Fruit fly (Drosophila melanogaster) whole organism, embryonic: ENCODE results near the gene Or85b.
A peak's percentile ranks its signal among the peaks of the same experiment; 100 is the strongest.

Experiments
- CG10209 ChIP-seq: fragments of 200-800 bp; sonication (Bioruptor generic); optimal IDR thresholded peaks from 3 replicates; lab custom pipeline; 2017; ENCODE audit warnings: missing biosample characterization, mild to moderate bottlenecking, missing genetic modification characterization, missing genetic modification reagents
- CG11504 ChIP-seq: fragments of 200-800 bp; sonication (Bioruptor generic); optimal IDR thresholded peaks from 3 replicates; lab custom pipeline; 2019; ENCODE audit warnings: missing biosample characterization, mild to moderate bottlenecking, missing genetic modification characterization, moderate library complexity
- CG13424 ChIP-seq: fragments of 200-800 bp; sonication (Bioruptor generic); optimal IDR thresholded peaks from 2 replicates; lab custom pipeline; 2019; ENCODE audit warnings: missing biosample characterization, mild to moderate bottlenecking, missing genetic modification characterization, moderate library complexity
- CG13624 ChIP-seq: fragments of 200-800 bp; sonication (Bioruptor generic); optimal IDR thresholded peaks from 2 replicates; lab custom pipeline; 2016; ENCODE audit warnings: missing biosample characterization, missing genetic modification characterization
- CG15269 ChIP-seq: fragments of 200-800 bp; sonication (Bioruptor generic); optimal IDR thresholded peaks from 2 replicates; lab custom pipeline; 2018; ENCODE audit warnings: missing biosample characterization, mild to moderate bottlenecking, missing genetic modification characterization, moderate library complexity
- CG17186 ChIP-seq: fragments of 200-800 bp; sonication (Bioruptor generic); optimal IDR thresholded peaks from 3 replicates; lab custom pipeline; 2017; ENCODE audit warnings: missing biosample characterization, missing genetic modification reagents, missing genetic modification characterization
- CG17328 ChIP-seq: fragments of 200-800 bp; sonication (Bioruptor generic); IDR thresholded peaks from 2 replicates; pipeline ENCODE4 v1.3.6; 2022; ENCODE audit warnings: missing biosample characterization, missing genetic modification characterization
- CG17361 ChIP-seq: fragments of 200-800 bp; sonication (Bioruptor generic); IDR thresholded peaks from 3 replicates; pipeline ENCODE4 v1.3.6; 2022; ENCODE audit warnings: missing biosample characterization, missing genetic modification characterization
- CG18599 ChIP-seq: fragments of 200-800 bp; sonication (Bioruptor generic); optimal IDR thresholded peaks from 3 replicates; lab custom pipeline; 2017; ENCODE audit warnings: missing biosample characterization, missing genetic modification characterization, mild to moderate bottlenecking, moderate library complexity, missing genetic modification reagents
- CG2712 ChIP-seq: fragments of 200-800 bp; optimal IDR thresholded peaks from 3 replicates; lab custom pipeline; 2019; ENCODE audit warnings: missing biosample characterization, mild to moderate bottlenecking, missing genetic modification characterization, moderate library complexity
- CG3065 ChIP-seq: fragments of 200-800 bp; sonication (Bioruptor generic); optimal IDR thresholded peaks from 2 replicates; lab custom pipeline; 2016; ENCODE audit warnings: missing biosample characterization, missing genetic modification characterization
- CG31365 ChIP-seq: fragments of 200-800 bp; sonication (Bioruptor generic); optimal IDR thresholded peaks from 2 replicates; lab custom pipeline; 2018; ENCODE audit warnings: missing biosample characterization, mild to moderate bottlenecking, missing genetic modification characterization
- CG31441 ChIP-seq: fragments of 200-800 bp; sonication (Bioruptor generic); IDR thresholded peaks from 2 replicates; pipeline ENCODE4 v1.3.6; 2022; ENCODE audit warnings: missing biosample characterization, missing genetic modification characterization
- CG4820 ChIP-seq: fragments of 200-800 bp; sonication (Bioruptor generic); optimal IDR thresholded peaks from 3 replicates; lab custom pipeline; 2016; ENCODE audit warnings: missing biosample characterization, missing genetic modification characterization
- CG6254 ChIP-seq: fragments of 200-800 bp; sonication (Bioruptor generic); optimal IDR thresholded peaks from 3 replicates; lab custom pipeline; 2017; ENCODE audit warnings: mild to moderate bottlenecking, missing biosample characterization, missing genetic modification reagents, missing genetic modification characterization
- CG6689 ChIP-seq: fragments of 200-800 bp; sonication (Bioruptor generic); IDR thresholded peaks from 2 replicates; pipeline ENCODE4 v1.3.6; 2022; ENCODE audit warnings: missing biosample characterization, missing genetic modification characterization
- CG7372 ChIP-seq: fragments of 200-800 bp; sonication (Bioruptor generic); IDR thresholded peaks from 2 replicates; pipeline ENCODE4 v1.3.6; 2022; ENCODE audit warnings: missing biosample characterization, missing genetic modification characterization
- CG8478 ChIP-seq: fragments of >200 bp; optimal IDR thresholded peaks from 2 replicates; lab custom pipeline; 2018
- Camta ChIP-seq: fragments of 200-800 bp; sonication (Bioruptor generic); optimal IDR thresholded peaks from 2 replicates; lab custom pipeline; 2016; ENCODE audit warnings: missing biosample characterization, missing genetic modification characterization
- Chrac-16 ChIP-seq: fragments of 200-800 bp; sonication (Bioruptor generic); optimal IDR thresholded peaks from 3 replicates; lab custom pipeline; 2016; ENCODE audit warnings: missing biosample characterization, missing genetic modification characterization
- CkIIα-i1 ChIP-seq: fragments of 200-800 bp; sonication (Bioruptor generic); IDR thresholded peaks from 2 replicates; pipeline ENCODE4 v1.3.6; 2022; ENCODE audit warnings: missing biosample characterization, missing genetic modification characterization
- CoRest ChIP-seq: fragments of 200-800 bp; sonication (Bioruptor generic); optimal IDR thresholded peaks from 3 replicates; lab custom pipeline; 2018; ENCODE audit warnings: missing biosample characterization, mild to moderate bottlenecking, missing genetic modification characterization, moderate library complexity
- Ets65A ChIP-seq: fragments of 200-800 bp; sonication (Bioruptor generic); peaks from one replicate; lab custom pipeline; 2016; ENCODE audit warnings: missing biosample characterization, missing genetic modification characterization
- H15 ChIP-seq: fragments of 200-800 bp; sonication (Bioruptor generic); IDR thresholded peaks from 3 replicates; pipeline ENCODE4 v1.3.6; 2022; ENCODE audit warnings: missing biosample characterization, missing genetic modification characterization
- H2.0 ChIP-seq: fragments of 200-800 bp; sonication (Bioruptor generic); IDR thresholded peaks from 2 replicates; pipeline ENCODE4 v1.3.6; 2022; ENCODE audit warnings: missing biosample characterization, missing genetic modification characterization
- Hr78 ChIP-seq, 2 experiments: fragments of 200-800 bp in 1 of 2; fragments of >200 bp in 1 of 2; sonication (Bioruptor generic) in 1 of 2; optimal IDR thresholded peaks; 2 replicates each; lab custom pipeline; 2017 to 2019; ENCODE audit warnings: missing biosample characterization in 2 of 2, missing genetic modification characterization in 2 of 2, mild to moderate bottlenecking in 1 of 2, moderate library complexity in 1 of 2
- Meics ChIP-seq: fragments of 200-800 bp; sonication (Bioruptor generic); optimal IDR thresholded peaks from 2 replicates; lab custom pipeline; 2017; ENCODE audit warnings: missing biosample characterization, mild to moderate bottlenecking, missing genetic modification characterization
- Myb ChIP-seq: fragments of 200-800 bp; sonication (Bioruptor generic); optimal IDR thresholded peaks from 2 replicates; lab custom pipeline; 2016; ENCODE audit warnings: missing biosample characterization, missing genetic modification characterization
- NfI ChIP-seq: fragments of 200-800 bp; sonication (Bioruptor generic); optimal IDR thresholded peaks from 3 replicates; lab custom pipeline; 2018; ENCODE audit warnings: missing biosample characterization, mild to moderate bottlenecking, missing genetic modification characterization, moderate library complexity
- PHDP ChIP-seq: fragments of 200-800 bp; sonication (Bioruptor generic); optimal IDR thresholded peaks from 3 replicates; lab custom pipeline; 2018; ENCODE audit warnings: missing biosample characterization, mild to moderate bottlenecking, missing genetic modification characterization, moderate library complexity
- Ravus ChIP-seq: fragments of 200-800 bp; sonication (Bioruptor generic); IDR thresholded peaks from 2 replicates; pipeline ENCODE4 v1.3.6; 2022; ENCODE audit warnings: missing biosample characterization, missing genetic modification characterization
- Usf ChIP-seq: fragments of 200-800 bp; sonication (Bioruptor generic); optimal IDR thresholded peaks from 2 replicates; lab custom pipeline; 2017; ENCODE audit warnings: missing genotype, missing biosample characterization, missing genetic modification characterization
- abd-A ChIP-seq: fragments of 200-800 bp; sonication (Bioruptor generic); optimal IDR thresholded peaks from 3 replicates; lab custom pipeline; 2019; ENCODE audit warnings: missing biosample characterization, mild to moderate bottlenecking, missing genetic modification characterization, moderate library complexity
- az2 ChIP-seq: fragments of 200-800 bp; sonication (Bioruptor generic); optimal IDR thresholded peaks from 3 replicates; lab custom pipeline; 2016; ENCODE audit warnings: missing biosample characterization, missing genetic modification characterization
- bsh ChIP-seq, 2 experiments: fragments of 200-800 bp; sonication (Bioruptor generic); optimal IDR thresholded peaks; 2 replicates each; lab custom pipeline; 2017 to 2018; ENCODE audit warnings: mild to moderate bottlenecking in 2 of 2, missing biosample characterization in 2 of 2, missing genetic modification characterization in 2 of 2, moderate library complexity in 1 of 2
- cg ChIP-seq: fragments of 200-800 bp; sonication (Bioruptor generic); optimal IDR thresholded peaks from 3 replicates; lab custom pipeline; 2019; ENCODE audit warnings: missing biosample characterization, mild to moderate bottlenecking, missing genetic modification characterization, moderate library complexity
- dan ChIP-seq: fragments of 200-800 bp; sonication (Bioruptor generic); IDR thresholded peaks from 2 replicates; pipeline ENCODE4 v1.3.6; 2022; ENCODE audit warnings: missing biosample characterization, missing genetic modification characterization
- fd64A ChIP-seq: fragments of 200-800 bp; sonication (Bioruptor generic); optimal IDR thresholded peaks from 3 replicates; lab custom pipeline; 2018; ENCODE audit warnings: missing biosample characterization, mild to moderate bottlenecking, missing genetic modification characterization
- fd96Cb ChIP-seq: fragments of 200-800 bp; sonication (Bioruptor generic); optimal IDR thresholded peaks from 2 replicates; lab custom pipeline; 2018; ENCODE audit warnings: missing biosample characterization, mild to moderate bottlenecking, missing genetic modification characterization, moderate library complexity
- ham ChIP-seq: fragments of 200-800 bp; sonication (Bioruptor generic); IDR thresholded peaks from 2 replicates; pipeline ENCODE4 v1.3.6; 2022; ENCODE audit warnings: missing biosample characterization, missing genetic modification characterization
- ind ChIP-seq: fragments of 200-800 bp; sonication (Bioruptor generic); optimal IDR thresholded peaks from 3 replicates; lab custom pipeline; 2016; ENCODE audit warnings: missing biosample characterization, missing genetic modification characterization
- ken ChIP-seq: fragments of 200-800 bp; sonication (Bioruptor generic); IDR thresholded peaks from 3 replicates; pipeline ENCODE4 v1.3.6; 2022; ENCODE audit warnings: missing biosample characterization, missing genetic modification characterization
- lov ChIP-seq, 2 experiments: fragments of 200-800 bp in 1 of 2; fragments of >200 bp in 1 of 2; sonication (Bioruptor generic) in 1 of 2; IDR thresholded peaks in 1 of 2; optimal IDR thresholded peaks in 1 of 2; 2 replicates in 1 of 2; 3 replicates in 1 of 2; pipeline versions ENCODE4 v1.3.6 to Lab custom; 2017 to 2022; ENCODE audit warnings: missing biosample characterization in 1 of 2, missing genetic modification characterization in 1 of 2
- otp ChIP-seq: fragments of 200-800 bp; sonication (Bioruptor generic); IDR thresholded peaks from 3 replicates; pipeline ENCODE4, ENCODE4 v1.3.6; 2022; ENCODE audit warnings: missing biosample characterization, missing genetic modification characterization
- pfk ChIP-seq: fragments of 200-800 bp; sonication (Bioruptor generic); optimal IDR thresholded peaks from 2 replicates; lab custom pipeline; 2018; ENCODE audit warnings: missing biosample characterization, mild to moderate bottlenecking, missing genetic modification characterization, moderate library complexity
- pita ChIP-seq: fragments of 200-800 bp; sonication (Bioruptor generic); optimal IDR thresholded peaks from 2 replicates; lab custom pipeline; 2017; ENCODE audit warnings: missing biosample characterization, mild to moderate bottlenecking, missing genetic modification characterization
- sens ChIP-seq: fragments of 200-800 bp; sonication (Bioruptor generic); peaks from one replicate; lab custom pipeline; 2016; ENCODE audit warnings: missing biosample characterization, missing genetic modification characterization
- sim ChIP-seq: fragments of 200-800 bp; sonication (Bioruptor generic); IDR thresholded peaks from 2 replicates; pipeline ENCODE4 v1.3.6; 2022; ENCODE audit warnings: missing biosample characterization, missing genetic modification characterization
- trem ChIP-seq: fragments of 200-800 bp; optimal IDR thresholded peaks from 3 replicates; lab custom pipeline; 2019; ENCODE audit warnings: missing biosample characterization, mild to moderate bottlenecking, missing genetic modification characterization, moderate library complexity

Gene Or85b

dm6 chr3R:8470567-8470966 lies 40.6 kb downstream of the Or85b start (continued):
- TF ChIP-seq PHDP (tag; lab: Kevin White, UChicago) (peak; percentile 27), otp (no peak), CG18599 (GFP tag; lab: Kevin White, UChicago) (peak; percentile 35), CoRest (tag; lab: Kevin White, UChicago) (peak; percentile 26), CG17328 (GFP tag; lab: Robert Waterston, UW) (no peak), CG11504 (tag; lab: Kevin White, UChicago) (peak; percentile 65), CG6689 (GFP tag; lab: Robert Waterston, UW) (0 out of 2 replicates have a peak, but pooled peaks have one; percentile 26), CG13424 (tag; lab: Kevin White, UChicago) (peak; percentile 40), CG17361 (GFP tag; lab: Robert Waterston, UW) (0 out of 3 replicates have a peak, but pooled peaks have one; percentile 27), Ravus (GFP tag; lab: Robert Waterston, UW) (no peak), CG8478 (lab: Kevin White, UChicago) (no peak), fd96Cb (tag; lab: Kevin White, UChicago) (peak; percentile 22), sim (GFP tag; lab: Robert Waterston, UW) (no peak), H15 (GFP tag; lab: Robert Waterston, UW) (no peak), abd-A (tag; lab: Kevin White, UChicago) (no peak), CG17186 (GFP tag; lab: Kevin White, UChicago) (no peak), bsh (GFP tag; optimal IDR thresholded peaks at IDR 0.05; lab: Kevin White, UChicago) (peak in 1 of 2 experiments; percentile 15), CG31441 (peak; percentile 38; the same call in 1 of the 2 replicates), CG7372 (GFP tag; lab: Robert Waterston, UW) (peak; percentile 10; the same call in 1 of the 2 replicates), CG15269 (tag; lab: Kevin White, UChicago) (peak; percentile 50), CG6254 (no peak), trem (tag; lab: Kevin White, UChicago) (no peak), Meics (peak; percentile 22), CG3065 (GFP tag; lab: Kevin White, UChicago) (no peak)

dm6 chr3R:8469716-8470393 lies 41.3 kb downstream of the Or85b start:
- TF ChIP-seq CG4820 = no peak
- TF ChIP-seq cg (GFP tag; lab: Kevin White, UChicago) = no peak
- TF ChIP-seq Camta (GFP tag; lab: Kevin White, UChicago) = no peak
- TF ChIP-seq lov (optimal IDR thresholded peaks at IDR 0.05; lab: Kevin White, UChicago) = no peak
- no peak for TF ChIP-seq lov (GFP tag; IDR thresholded peaks at IDR 0.05; lab: Robert Waterston, UW)
- no peak for TF ChIP-seq NfI (GFP tag; lab: Kevin White, UChicago)
- TF ChIP-seq CG10209 = peak; percentile 32
- TF ChIP-seq Ets65A (GFP tag; lab: Kevin White, UChicago) = no peak
- no peak for TF ChIP-seq ham (GFP tag; lab: Robert Waterston, UW)
- TF ChIP-seq CG2712 = peak; percentile 42
- no peak for TF ChIP-seq dan
- TF ChIP-seq Hr78 (GFP tag; optimal IDR thresholded peaks at IDR 0.05; lab: Kevin White, UChicago) = no peak
- no peak for TF ChIP-seq CkIIα-i1
- 0 out of 2 replicates have a peak, but pooled peaks have one; percentile 17 for TF ChIP-seq H2.0 (GFP tag; lab: Robert Waterston, UW)
- no peak for TF ChIP-seq Chrac-16 (GFP tag; lab: Kevin White, UChicago)
- TF ChIP-seq ken (GFP tag; lab: Robert Waterston, UW) = no peak
- TF ChIP-seq Usf (GFP tag; lab: Kevin White, UChicago) = no peak
- TF ChIP-seq fd64A (GFP tag; lab: Kevin White, UChicago) = no peak
- TF ChIP-seq CG13624 = no peak
- no peak for TF ChIP-seq Myb
- no peak for TF ChIP-seq ind
- peak; percentile 86 for TF ChIP-seq sens (GFP tag; lab: Kevin White, UChicago)
- TF ChIP-seq CG31365 = no peak
- no peak for TF ChIP-seq pita
- TF ChIP-seq az2 (GFP tag; lab: Kevin White, UChicago) = peak; percentile 19
- TF ChIP-seq pfk (GFP tag; lab: Kevin White, UChicago) = no peak
- peak; percentile 44 for TF ChIP-seq fd96Cb (tag; lab: Kevin White, UChicago)
